Fruit fly (Drosophila melanogaster): ENCODE results near the gene ppk5.

Gene ppk5

dm6 chr3L:21507354-21507928, 27.0 kb upstream of the ppk5 start, which contains the start of the genes Glg1 and M6 (continued):
- TF ChIP-seq gcm (GFP tag; optimal IDR thresholded peaks at IDR 0.05) (peak; percentile 51), CG3847 (GFP tag; IDR thresholded peaks at IDR 0.05) (peak; percentile 73), NfI (GFP tag; optimal IDR thresholded peaks at IDR 0.05) (peak; percentile 69), cad (GFP tag; optimal IDR thresholded peaks at IDR 0.05) (no peak), chinmo (GFP tag; IDR thresholded peaks at IDR 0.05; ENCODE audit: partially characterized antibody) (peak; percentile 93; the same call in 3 of the 4 replicates), pan (optimal IDR thresholded peaks at IDR 0.05) (no peak), pan (GFP tag; optimal IDR thresholded peaks at IDR 0.05 in 1 of 2, IDR thresholded peaks at IDR 0.05 in 1 of 2) (peak in 1 of 2 experiments; percentile 43), CG1832 (GFP tag; optimal IDR thresholded peaks at IDR 0.05) (no peak), pros (GFP tag; optimal IDR thresholded peaks at IDR 0.05) (no peak), MESR4 (GFP tag; optimal IDR thresholded peaks at IDR 0.05) (peak; percentile 58), chn (GFP tag; optimal IDR thresholded peaks at IDR 0.05) (peak; percentile 68), wek (GFP tag; optimal IDR thresholded peaks at IDR 0.05) (no peak), CG33213 (GFP tag; optimal IDR thresholded peaks at IDR 0.05) (peak; percentile 29), CG8765 (GFP tag; IDR thresholded peaks at IDR 0.05) (no peak), Opbp (GFP tag; IDR thresholded peaks at IDR 0.05; ENCODE audit: partially characterized antibody) (peak; percentile 89), CG12769 (tag; optimal IDR thresholded peaks at IDR 0.05) (peak; percentile 80), Sin3A (optimal IDR thresholded peaks at IDR 0.05) (peak; percentile 79), ara (GFP tag; IDR thresholded peaks at IDR 0.05) (0 out of 2 replicates have a peak, but pooled peaks have one; percentile 32), ssp (GFP tag; IDR thresholded peaks at IDR 0.05) (peak; percentile 44; the same call in 1 of the 2 replicates), CG42726 (GFP tag; IDR thresholded peaks at IDR 0.05; ENCODE audit: partially characterized antibody) (peak; percentile 94), Awh (GFP tag; IDR thresholded peaks at IDR 0.05) (no peak), Neu2 (GFP tag; optimal IDR thresholded peaks at IDR 0.05; ENCODE audit: borderline replicate concordance) (peak; percentile 99), CG4424 (GFP tag; optimal IDR thresholded peaks at IDR 0.05) (peak; percentile 71), CG15011 (GFP tag; optimal IDR thresholded peaks at IDR 0.05) (no peak), mam (GFP tag; optimal IDR thresholded peaks at IDR 0.05) (peak; percentile 81), cwo (GFP tag; optimal IDR thresholded peaks at IDR 0.05) (peak; percentile 47), da (GFP tag; optimal IDR thresholded peaks at IDR 0.05) (peak; percentile 15), vfl (GFP tag; optimal IDR thresholded peaks at IDR 0.05) (peak; percentile 57), CG4282 (GFP tag; optimal IDR thresholded peaks at IDR 0.05) (peak; percentile 29), TFAM (GFP tag; optimal IDR thresholded peaks at IDR 0.05) (no peak), Mad (GFP tag; optimal IDR thresholded peaks at IDR 0.05) (peak; percentile 25), CG4617 (GFP tag; optimal IDR thresholded peaks at IDR 0.05; ENCODE audit: borderline replicate concordance) (peak; percentile 43), CG12155 (GFP tag; optimal IDR thresholded peaks at IDR 0.05) (peak; percentile 75), CG6791 (GFP tag; IDR thresholded peaks at IDR 0.05; ENCODE audit: partially characterized antibody) (peak; percentile 92), CG17829 (tag; optimal IDR thresholded peaks at IDR 0.05) (peak; percentile 74), tup (GFP tag; optimal IDR thresholded peaks at IDR 0.05) (peak; percentile 7), CG13424 (tag; optimal IDR thresholded peaks at IDR 0.05) (peak; percentile 74), org-1 (GFP tag; optimal IDR thresholded peaks at IDR 0.05) (peak; percentile 31), pzg (GFP tag; optimal IDR thresholded peaks at IDR 0.05) (peak; percentile 77), Hr39 (optimal IDR thresholded peaks at IDR 0.05) (no peak), row (GFP tag; IDR thresholded peaks at IDR 0.05) (peak; percentile 96), CG17328 (GFP tag; IDR thresholded peaks at IDR 0.05) (peak; percentile 67), CG4360 (GFP tag; IDR thresholded peaks at IDR 0.05) (peak; percentile 74), rib (GFP tag; IDR thresholded peaks at IDR 0.05) (no peak), Atf-2 (GFP tag; optimal IDR thresholded peaks at IDR 0.05) (no peak), Dip2 (GFP tag; IDR thresholded peaks at IDR 0.05) (no peak), Taf1 (GFP tag; IDR thresholded peaks at IDR 0.05) (0 out of 2 replicates have a peak, but pooled peaks have one; percentile 28), CG3065 (GFP tag; optimal IDR thresholded peaks at IDR 0.05) (no peak), gcm2 (GFP tag; optimal IDR thresholded peaks at IDR 0.05) (peak; percentile 13), unpg (GFP tag; optimal IDR thresholded peaks at IDR 0.05) (peak; percentile 54), bcd (GFP tag; optimal IDR thresholded peaks at IDR 0.05) (peak; percentile 88)

All from whole organism, embryonic.